Worm (Caenorhabditis elegans) whole organism, L3 larva: Measurements from ENCODE around the gene F14H3.3.

Experiments used
- R02D3.7 ChIP-seq: fragments of 150-350 bp; optimal IDR thresholded peaks from 2 replicates; lab custom pipeline; 2014; ENCODE audit warnings: missing biosample characterization, missing genetic modification characterization
- ZK546.5 ChIP-seq: sonication (generic microtip); optimal IDR thresholded peaks from 2 replicates; lab custom pipeline; 2017; ENCODE audit warnings: missing biosample characterization, missing genetic modification characterization
- ama-1 ChIP-seq: fragments of 150-350 bp; optimal IDR thresholded peaks from 2 replicates; lab custom pipeline; 2018
- ceh-16 ChIP-seq: sonication (generic microtip); optimal IDR thresholded peaks from 2 replicates; lab custom pipeline; 2017; ENCODE audit warnings: missing biosample characterization, missing genetic modification characterization
- ceh-28 ChIP-seq: fragments of 150-350 bp; optimal IDR thresholded peaks from 2 replicates; lab custom pipeline; 2014; ENCODE audit warnings: missing biosample characterization, missing genetic modification reagents, missing genetic modification characterization
- ceh-82 ChIP-seq: fragments of 150-350 bp; optimal IDR thresholded peaks from 2 replicates; lab custom pipeline; 2014; ENCODE audit warnings: missing biosample characterization, missing genetic modification characterization
- daf-12 ChIP-seq: fragments of 150-350 bp; optimal IDR thresholded peaks from 2 replicates; lab custom pipeline; 2014; ENCODE audit warnings: missing biosample characterization, missing genetic modification reagents, missing genetic modification characterization
- egl-27 ChIP-seq: sonication (generic microtip); optimal IDR thresholded peaks from 4 replicates; lab custom pipeline; 2017; ENCODE audit warnings: missing biosample characterization, missing genetic modification reagents, missing genetic modification characterization
- egl-5 ChIP-seq: fragments of 150-350 bp; optimal IDR thresholded peaks from 2 replicates; lab custom pipeline; 2017; ENCODE audit warnings: missing biosample characterization, missing genetic modification reagents, missing genetic modification characterization, inconsistent platforms
- elt-1 ChIP-seq: fragments of 150-350 bp; optimal IDR thresholded peaks from 2 replicates; lab custom pipeline; 2014; ENCODE audit warnings: missing biosample characterization, missing genetic modification characterization
- elt-2 ChIP-seq: sonication (generic microtip); optimal IDR thresholded peaks from 2 replicates; lab custom pipeline; 2016; ENCODE audit warnings: missing genetic modification reagents, mild to moderate bottlenecking, missing genetic modification characterization, missing compliant biosample characterization
- eor-1 ChIP-seq, 2 experiments: fragments of 150-350 bp; optimal IDR thresholded peaks; 2 replicates each; lab custom pipeline; 2014 to 2018; ENCODE audit warnings: missing biosample characterization in 2 of 2, missing genetic modification characterization in 2 of 2
- fkh-10 ChIP-seq: sonication (generic microtip); optimal IDR thresholded peaks from 2 replicates; lab custom pipeline; 2017; ENCODE audit warnings: missing biosample characterization, missing genetic modification reagents, missing genetic modification characterization
- fkh-2 ChIP-seq: fragments of 150-350 bp; optimal IDR thresholded peaks from 2 replicates; lab custom pipeline; 2014; ENCODE audit warnings: missing biosample characterization, missing genetic modification reagents, missing genetic modification characterization
- hmg-11 ChIP-seq: sonication (generic microtip); optimal IDR thresholded peaks from 2 replicates; lab custom pipeline; 2016; ENCODE audit warnings: missing genetic modification characterization, missing compliant biosample characterization
- lin-15B ChIP-seq: fragments of 150-350 bp; optimal IDR thresholded peaks from 2 replicates; lab custom pipeline; 2014; ENCODE audit warnings: missing biosample characterization, missing genetic modification characterization
- lin-39 ChIP-seq: fragments of 150-350 bp; optimal IDR thresholded peaks from 2 replicates; lab custom pipeline; 2018; ENCODE audit warnings: missing biosample characterization, missing genetic modification reagents, missing genetic modification characterization
- lsy-12 ChIP-seq: sonication (generic microtip); optimal IDR thresholded peaks from 2 replicates; lab custom pipeline; 2016; ENCODE audit warnings: mild to moderate bottlenecking, missing genetic modification characterization, missing compliant biosample characterization
- mdl-1 ChIP-seq: fragments of 150-350 bp; optimal IDR thresholded peaks from 2 replicates; lab custom pipeline; 2014; ENCODE audit warnings: missing biosample characterization, missing genetic modification characterization
- nfya-1 ChIP-seq: sonication (generic microtip); optimal IDR thresholded peaks from 2 replicates; lab custom pipeline; 2017; ENCODE audit warnings: missing genetic modification characterization, mild to moderate bottlenecking, missing compliant biosample characterization, antibody characterized with exemption, moderate library complexity; ENCODE audit not compliant: insufficient read depth
- nhr-11 ChIP-seq: fragments of 150-350 bp; optimal IDR thresholded peaks from 2 replicates; lab custom pipeline; 2014; ENCODE audit warnings: missing biosample characterization, missing genetic modification characterization
- nhr-12 ChIP-seq: fragments of 150-350 bp; optimal IDR thresholded peaks from 2 replicates; lab custom pipeline; 2014; ENCODE audit warnings: missing biosample characterization, missing genetic modification characterization
- nhr-23 ChIP-seq: fragments of 150-350 bp; optimal IDR thresholded peaks from 2 replicates; lab custom pipeline; 2014; ENCODE audit warnings: missing biosample characterization, missing genetic modification reagents, missing genetic modification characterization
- nhr-25 ChIP-seq: sonication (generic microtip); optimal IDR thresholded peaks from 2 replicates; lab custom pipeline; 2017; ENCODE audit warnings: missing biosample characterization, missing genetic modification characterization
- nhr-67 ChIP-seq: fragments of 150-350 bp; optimal IDR thresholded peaks from 2 replicates; lab custom pipeline; 2014; ENCODE audit warnings: missing biosample characterization, missing genetic modification characterization
- nhr-76 ChIP-seq: fragments of 150-350 bp; sonication (generic microtip); optimal IDR thresholded peaks from 5 replicates; lab custom pipeline; 2014; ENCODE audit warnings: missing biosample characterization, missing genetic modification characterization
- nhr-77 ChIP-seq: fragments of 150-350 bp; optimal IDR thresholded peaks from 2 replicates; lab custom pipeline; 2014; ENCODE audit warnings: missing biosample characterization, missing genetic modification characterization
- pha-4 ChIP-seq: fragments of 150-350 bp; optimal IDR thresholded peaks from 2 replicates; lab custom pipeline; 2014; ENCODE audit warnings: missing biosample characterization, missing genetic modification reagents, missing genetic modification characterization
- pqm-1 ChIP-seq: fragments of 150-350 bp; optimal IDR thresholded peaks from 2 replicates; lab custom pipeline; 2017; ENCODE audit warnings: missing biosample characterization, missing genetic modification characterization, inconsistent platforms
- skn-1 ChIP-seq: fragments of 150-350 bp; optimal IDR thresholded peaks from 2 replicates; lab custom pipeline; 2014; ENCODE audit warnings: missing biosample characterization, missing genetic modification characterization
- tbx-2 ChIP-seq: sonication (generic microtip); optimal IDR thresholded peaks from 2 replicates; lab custom pipeline; 2016; ENCODE audit warnings: mild to moderate bottlenecking, missing genetic modification characterization, missing compliant biosample characterization
- unc-39 ChIP-seq: sonication (generic microtip); optimal IDR thresholded peaks from 4 replicates; lab custom pipeline; 2017; ENCODE audit warnings: missing biosample characterization, missing genetic modification characterization
- unc-62 ChIP-seq: fragments of 150-350 bp; sonication (generic microtip); optimal IDR thresholded peaks from 4 replicates; lab custom pipeline; 2014; ENCODE audit warnings: missing biosample characterization, missing genetic modification reagents, missing genetic modification characterization
- ztf-4 ChIP-seq: fragments of 150-350 bp; optimal IDR thresholded peaks from 2 replicates; lab custom pipeline; 2014; ENCODE audit warnings: missing biosample characterization, missing genetic modification characterization

The F14H3.3 gene

DNA sequence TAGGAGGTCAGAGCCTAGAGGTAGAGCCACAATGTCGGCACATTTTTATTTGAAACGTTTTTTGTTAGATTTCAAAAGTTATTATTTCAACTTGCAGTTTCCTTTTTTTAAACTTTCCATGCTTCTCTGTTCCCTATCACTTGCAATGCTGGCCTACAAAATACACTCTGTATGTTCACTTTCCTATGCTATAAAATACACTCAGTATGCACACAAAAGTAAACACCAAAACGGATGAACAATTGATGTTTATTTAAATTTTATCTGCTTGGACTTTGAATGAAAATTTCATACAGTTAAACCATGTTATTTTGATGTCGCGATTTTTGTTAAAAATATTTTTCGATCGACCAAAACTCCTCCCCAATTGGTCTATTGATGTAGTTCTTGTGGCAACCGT is 27.4 kb upstream of the F14H3.3 start:
- peak; percentile 68 for TF ChIP-seq pqm-1
- peak; percentile 44 for TF ChIP-seq pha-4 (tag; lab: Kevin White, UChicago)
- TF ChIP-seq elt-2 = peak; percentile 18
- TF ChIP-seq ceh-28 (tag; lab: Kevin White, UChicago) = no peak
- no peak for TF ChIP-seq nhr-67
- TF ChIP-seq ceh-16 (tag; lab: Kevin White, UChicago) = no peak

DNA sequence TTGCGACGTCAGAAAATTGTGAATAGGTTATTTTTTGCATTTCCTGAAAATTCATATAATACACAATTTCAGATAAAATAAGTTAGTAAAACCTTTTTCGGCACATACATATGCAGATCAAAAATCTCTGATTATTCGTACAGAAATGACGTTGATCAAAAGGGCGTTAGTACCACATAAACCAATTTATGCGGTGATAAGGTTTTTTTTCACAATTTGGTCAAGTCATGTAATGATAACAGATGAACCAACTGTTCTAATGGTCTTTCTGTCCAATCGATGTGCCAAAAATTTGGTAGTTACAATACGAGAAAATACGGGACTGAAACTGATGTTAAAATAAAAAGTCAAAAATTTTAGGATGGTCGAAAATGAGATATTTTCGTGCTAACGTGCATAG is 26.8 kb upstream of the F14H3.3 start:
- TF ChIP-seq fkh-10 (GFP tag; lab: Kevin White, UChicago) (no peak), elt-2 (peak; percentile 84), pqm-1 (peak; percentile 74)

ce11 chrV:16075250-16075709 is 22.0 kb upstream of the F14H3.3 start, which contains the start of the genes F14H3.12 and srj-29:
TSS of gene F14H3.12 (minus strand) at chrV:16075323.
TSS of gene srj-29 (plus strand) at chrV:16075659.
- peak; percentile 79 for TF ChIP-seq elt-2
- TF ChIP-seq pqm-1 = peak; percentile 47
- no peak for TF ChIP-seq tbx-2 (tag; lab: Kevin White, UChicago)

ce11 chrV:16073856-16074255 is 20.6 kb upstream of the F14H3.3 start, which contains the start of gene srj-10:
TSS of gene srj-10 (minus strand) at chrV:16073956.
- TF ChIP-seq fkh-10 (GFP tag; lab: Kevin White, UChicago) = no peak
- no peak for TF ChIP-seq nhr-76 (tag; lab: Kevin White, UChicago)
- no peak for TF ChIP-seq pha-4 (tag; lab: Kevin White, UChicago)
- no peak for TF ChIP-seq lin-39 (tag; lab: Kevin White, UChicago)
- no peak for TF ChIP-seq lin-15B
- TF ChIP-seq ceh-82 = no peak
- TF ChIP-seq nhr-77 (tag; lab: Kevin White, UChicago) = no peak
- TF ChIP-seq ZK546.5 = no peak
- TF ChIP-seq ceh-16 (tag; lab: Kevin White, UChicago) = no peak
- TF ChIP-seq nfya-1 (tag; lab: Kevin White, UChicago) = no peak
- TF ChIP-seq ama-1 (lab: Kevin White, UChicago) = no peak
- TF ChIP-seq daf-12 (tag; lab: Kevin White, UChicago) = no peak
- no peak for TF ChIP-seq unc-39 (tag; lab: Kevin White, UChicago)
- no peak for TF ChIP-seq fkh-2
- TF ChIP-seq R02D3.7 = no peak

DNA sequence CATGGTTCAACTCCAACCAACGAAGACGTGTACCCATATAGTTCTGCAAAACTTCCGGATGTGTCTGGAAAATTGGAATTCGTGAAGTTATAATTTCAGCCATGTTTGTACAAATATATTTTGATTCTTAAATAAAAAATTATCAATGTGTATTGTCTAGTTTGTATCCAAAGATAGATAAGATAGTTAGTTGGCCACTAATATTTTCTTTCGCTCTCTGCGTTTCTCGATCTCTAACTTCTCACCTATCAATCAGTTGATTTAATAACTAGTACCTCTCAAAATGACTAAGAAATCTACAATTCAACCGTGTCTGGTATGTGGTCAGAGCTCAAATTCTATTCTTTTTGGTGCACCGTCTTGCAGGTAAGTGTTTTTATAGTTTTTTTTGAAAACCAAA is 17.9 kb upstream of the F14H3.3 start, which contains the start of gene nhr-176:
TSS of gene nhr-176 (plus strand) at position 159 of the 400 bp plus-strand sequence.
- TF ChIP-seq pqm-1 (peak; percentile 38), ceh-16 (tag; lab: Kevin White, UChicago) (no peak), ceh-28 (tag; lab: Kevin White, UChicago) (no peak), elt-2 (peak; percentile 55)
- TF ChIP-seq, all 47 proteins: peak for 2

DNA sequence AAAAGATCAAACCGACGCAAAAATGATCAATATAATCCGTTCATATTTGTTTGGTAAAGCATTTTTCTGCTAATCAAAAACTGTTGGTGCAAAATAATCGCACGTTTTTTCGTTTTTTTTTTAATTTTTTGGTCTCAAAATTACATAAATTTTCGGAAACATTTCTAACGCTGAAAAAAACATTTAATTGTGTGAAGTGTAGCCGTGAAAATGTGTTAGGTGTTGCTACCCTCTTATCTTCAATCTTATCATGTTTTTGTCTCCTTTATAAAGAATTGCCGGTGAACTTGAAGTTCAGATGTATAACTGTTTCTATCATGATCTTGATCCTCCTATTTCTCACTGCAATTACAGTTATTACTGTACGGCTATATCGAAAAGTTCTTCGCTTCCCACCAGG is 15.7 kb upstream of the F14H3.3 start, which contains the start of gene cyp-35D1:
TSS of gene cyp-35D1 (plus strand) at position 301 of the 400 bp plus-strand sequence.
- no peak for TF ChIP-seq ceh-28 (tag; lab: Kevin White, UChicago)
- no peak for TF ChIP-seq egl-5 (tag; lab: Kevin White, UChicago)
- no peak for TF ChIP-seq fkh-10 (GFP tag; lab: Kevin White, UChicago)

- TF ChIP-seq elt-1 (tag; lab: Kevin White, UChicago) (no peak), ama-1 (lab: Kevin White, UChicago) (no peak), mdl-1 (tag; lab: Kevin White, UChicago) (no peak), egl-27 (no peak), nhr-76 (tag; lab: Kevin White, UChicago) (no peak), lsy-12 (tag; lab: Kevin White, UChicago) (no peak), ceh-16 (tag; lab: Kevin White, UChicago) (no peak), nhr-25 (tag; lab: Kevin White, UChicago) (no peak), pqm-1 (no peak), unc-62 (GFP tag; lab: Kevin White, UChicago) (no peak), nhr-11 (tag; lab: Kevin White, UChicago) (no peak), lin-39 (tag; lab: Kevin White, UChicago) (no peak), tbx-2 (tag; lab: Kevin White, UChicago) (no peak), hmg-11 (tag; lab: Kevin White, UChicago) (no peak), ztf-4 (tag; lab: Kevin White, UChicago) (no peak), nhr-23 (tag; lab: Kevin White, UChicago) (no peak), eor-1 (tag; optimal IDR thresholded peaks at IDR 0.05; lab: Kevin White, UChicago) (no peak), skn-1 (tag; lab: Kevin White, UChicago) (no peak), unc-39 (tag; lab: Kevin White, UChicago) (no peak), nhr-12 (tag; lab: Kevin White, UChicago) (no peak)
Observed at ce11 chrV:16062788-16063187, 9.5 kb upstream of the F14H3.3 start, which contains the start of gene F14H3.14. TSS of gene F14H3.14 (minus strand) at chrV:16062888.
